Worm (Caenorhabditis elegans): ENCODE data around the gene srm-6.
"Not testable (repeated sequence)": the region's sequence is repeated elsewhere in the genome, so short reads cannot be mapped to it uniquely, and the experiment has no call there.

srm-6 gene

ce11 chrV:14308164-14308563, 28.6 kb upstream of the srm-6 start, which contains the start of gene spig-5:
Gene spig-5, plus strand, starts transcription at chrV:14308464.
- TF ChIP-seq ama-1 (optimal IDR thresholded peaks at IDR 0.05); tra-4 (tag; optimal IDR thresholded peaks at IDR 0.05); flt-1 (GFP tag; IDR thresholded peaks at IDR 0.05): not testable (repeated sequence)

- TF ChIP-seq pes-1 (GFP tag; IDR thresholded peaks at IDR 0.05); ets-7 (tag; optimal IDR thresholded peaks at IDR 0.05); flt-1 (GFP tag; IDR thresholded peaks at IDR 0.05): not testable (repeated sequence)
These were observed 27.1 kb upstream of the srm-6 start, which contains the start of gene F14D7.14 for ce11 chrV:14309632-14310031. Gene F14D7.14, plus strand, starts transcription at chrV:14309932.

ce11 chrV:14311115-14311514, 25.6 kb upstream of the srm-6 start, which contains the start of gene ddn-3:
Gene ddn-3, minus strand, starts transcription at chrV:14311215.
- TF ChIP-seq pes-1 (GFP tag; IDR thresholded peaks at IDR 0.05) (no peak), hnd-1 (tag; optimal IDR thresholded peaks at IDR 0.05) (no peak), B0310.2 (tag; optimal IDR thresholded peaks at IDR 0.05) (no peak), aly-1 (tag; optimal IDR thresholded peaks at IDR 0.05) (no peak), sea-1 (GFP tag; conservative IDR thresholded peaks at IDR 0.05) (no peak), tra-4 (tag; optimal IDR thresholded peaks at IDR 0.05) (no peak), hmg-4 (GFP tag; optimal IDR thresholded peaks at IDR 0.05) (no peak), ceh-13 (GFP tag; optimal IDR thresholded peaks at IDR 0.05) (no peak), ama-1 (optimal IDR thresholded peaks at IDR 0.05) (no peak), scrt-1 (GFP tag; IDR thresholded peaks at IDR 0.05) (no peak), F13C5.2 (tag; optimal IDR thresholded peaks at IDR 0.05) (no peak), flt-1 (GFP tag; IDR thresholded peaks at IDR 0.05) (no peak), hmbx-1 (tag; optimal IDR thresholded peaks at IDR 0.05) (no peak), ceh-36 (tag; optimal IDR thresholded peaks at IDR 0.05) (no peak), tbx-11 (GFP tag; IDR thresholded peaks at IDR 0.05) (no peak), tbx-37 (GFP tag; conservative IDR thresholded peaks at IDR 0.05) (no peak), ets-7 (tag; optimal IDR thresholded peaks at IDR 0.05) (no peak)

ce11 chrV:14312695-14313094, 24.1 kb upstream of the srm-6 start, which contains the start of gene F14D7.8:
Gene F14D7.8, minus strand, starts transcription at chrV:14312795.
- TF ChIP-seq scrt-1 (GFP tag; IDR thresholded peaks at IDR 0.05), result no peak
- TF ChIP-seq hnd-1 (tag; optimal IDR thresholded peaks at IDR 0.05), result no peak
- no peak for TF ChIP-seq pes-1 (GFP tag; IDR thresholded peaks at IDR 0.05)
- no peak for TF ChIP-seq aly-1 (tag; optimal IDR thresholded peaks at IDR 0.05)
- TF ChIP-seq ets-7 (tag; optimal IDR thresholded peaks at IDR 0.05), result no peak
- no peak for TF ChIP-seq tbx-37 (GFP tag; conservative IDR thresholded peaks at IDR 0.05)
- no peak for TF ChIP-seq tbx-11 (GFP tag; IDR thresholded peaks at IDR 0.05)
- no peak for TF ChIP-seq ceh-13 (GFP tag; optimal IDR thresholded peaks at IDR 0.05)
- no peak for TF ChIP-seq flt-1 (GFP tag; IDR thresholded peaks at IDR 0.05)

- TF ChIP-seq hmbx-1 (tag; optimal IDR thresholded peaks at IDR 0.05), result no peak
- no peak for TF ChIP-seq scrt-1 (GFP tag; IDR thresholded peaks at IDR 0.05)
- no peak for TF ChIP-seq ceh-36 (tag; optimal IDR thresholded peaks at IDR 0.05)
- no peak for TF ChIP-seq ceh-13 (GFP tag; optimal IDR thresholded peaks at IDR 0.05)
These were observed 22.5 kb upstream of the srm-6 start, which contains the start of gene F47B8.1 for ce11 chrV:14314236-14314635. Gene F47B8.1, minus strand, starts transcription at chrV:14314336.

ce11 chrV:14316525-14316924, 20.2 kb upstream of the srm-6 start, which contains the start of gene F47B8.2:
Gene F47B8.2, minus strand, starts transcription at chrV:14316625.
- TF ChIP-seq sea-1 (GFP tag; conservative IDR thresholded peaks at IDR 0.05), result no peak
- TF ChIP-seq ceh-36 (tag; optimal IDR thresholded peaks at IDR 0.05), result no peak
- TF ChIP-seq hmbx-1 (tag; optimal IDR thresholded peaks at IDR 0.05), result no peak
- TF ChIP-seq tra-4 (tag; optimal IDR thresholded peaks at IDR 0.05), result no peak
- TF ChIP-seq ama-1 (optimal IDR thresholded peaks at IDR 0.05), result no peak
- TF ChIP-seq tbx-37 (GFP tag; conservative IDR thresholded peaks at IDR 0.05), result no peak
- no peak for TF ChIP-seq scrt-1 (GFP tag; IDR thresholded peaks at IDR 0.05)
- no peak for TF ChIP-seq flt-1 (GFP tag; IDR thresholded peaks at IDR 0.05)
- no peak for TF ChIP-seq aly-1 (tag; optimal IDR thresholded peaks at IDR 0.05)
- no peak for TF ChIP-seq hnd-1 (tag; optimal IDR thresholded peaks at IDR 0.05)
- no peak for TF ChIP-seq F13C5.2 (tag; optimal IDR thresholded peaks at IDR 0.05)
- no peak for TF ChIP-seq hmg-4 (GFP tag; optimal IDR thresholded peaks at IDR 0.05)
- no peak for TF ChIP-seq B0310.2 (tag; optimal IDR thresholded peaks at IDR 0.05)
- TF ChIP-seq pes-1 (GFP tag; IDR thresholded peaks at IDR 0.05), result no peak
- TF ChIP-seq ets-7 (tag; optimal IDR thresholded peaks at IDR 0.05), result no peak
- no peak for TF ChIP-seq ceh-13 (GFP tag; optimal IDR thresholded peaks at IDR 0.05)
- no peak for TF ChIP-seq tbx-11 (GFP tag; IDR thresholded peaks at IDR 0.05)

- TF ChIP-seq ama-1 (optimal IDR thresholded peaks at IDR 0.05) (no peak), ets-7 (tag; optimal IDR thresholded peaks at IDR 0.05) (no peak), F13C5.2 (tag; optimal IDR thresholded peaks at IDR 0.05) (no peak), tbx-37 (GFP tag; conservative IDR thresholded peaks at IDR 0.05) (no peak), hnd-1 (tag; optimal IDR thresholded peaks at IDR 0.05) (no peak), sea-1 (GFP tag; conservative IDR thresholded peaks at IDR 0.05) (no peak), ceh-36 (tag; optimal IDR thresholded peaks at IDR 0.05) (no peak), B0310.2 (tag; optimal IDR thresholded peaks at IDR 0.05) (no peak), scrt-1 (GFP tag; IDR thresholded peaks at IDR 0.05) (no peak), flt-1 (GFP tag; IDR thresholded peaks at IDR 0.05) (no peak), hmbx-1 (tag; optimal IDR thresholded peaks at IDR 0.05) (no peak), tra-4 (tag; optimal IDR thresholded peaks at IDR 0.05) (no peak), tbx-11 (GFP tag; IDR thresholded peaks at IDR 0.05) (no peak), hmg-4 (GFP tag; optimal IDR thresholded peaks at IDR 0.05) (no peak)
These were observed 19.6 kb upstream of the srm-6 start for ce11 chrV:14317204-14317603.

- TF ChIP-seq ama-1 (optimal IDR thresholded peaks at IDR 0.05) (no peak), pes-1 (GFP tag; IDR thresholded peaks at IDR 0.05) (no peak), aly-1 (tag; optimal IDR thresholded peaks at IDR 0.05) (no peak), hmbx-1 (tag; optimal IDR thresholded peaks at IDR 0.05) (no peak), ceh-13 (GFP tag; optimal IDR thresholded peaks at IDR 0.05) (no peak), tbx-11 (GFP tag; IDR thresholded peaks at IDR 0.05) (no peak), hnd-1 (tag; optimal IDR thresholded peaks at IDR 0.05) (no peak), sea-1 (GFP tag; conservative IDR thresholded peaks at IDR 0.05) (no peak), flt-1 (GFP tag; IDR thresholded peaks at IDR 0.05) (no peak), scrt-1 (GFP tag; IDR thresholded peaks at IDR 0.05) (no peak), tbx-37 (GFP tag; conservative IDR thresholded peaks at IDR 0.05) (no peak), ets-7 (tag; optimal IDR thresholded peaks at IDR 0.05) (no peak), B0310.2 (tag; optimal IDR thresholded peaks at IDR 0.05) (no peak), ceh-36 (tag; optimal IDR thresholded peaks at IDR 0.05) (no peak), hmg-4 (GFP tag; optimal IDR thresholded peaks at IDR 0.05) (no peak), tra-4 (tag; optimal IDR thresholded peaks at IDR 0.05) (no peak), F13C5.2 (tag; optimal IDR thresholded peaks at IDR 0.05) (no peak)
These were observed 19.1 kb upstream of the srm-6 start for ce11 chrV:14317621-14318020.
